Fruit fly (Drosophila melanogaster): ENCODE measurements around the gene Nprl2.
A peak's percentile ranks its signal among the peaks of the same experiment; 100 is the strongest.

Gene Nprl2

DNA sequence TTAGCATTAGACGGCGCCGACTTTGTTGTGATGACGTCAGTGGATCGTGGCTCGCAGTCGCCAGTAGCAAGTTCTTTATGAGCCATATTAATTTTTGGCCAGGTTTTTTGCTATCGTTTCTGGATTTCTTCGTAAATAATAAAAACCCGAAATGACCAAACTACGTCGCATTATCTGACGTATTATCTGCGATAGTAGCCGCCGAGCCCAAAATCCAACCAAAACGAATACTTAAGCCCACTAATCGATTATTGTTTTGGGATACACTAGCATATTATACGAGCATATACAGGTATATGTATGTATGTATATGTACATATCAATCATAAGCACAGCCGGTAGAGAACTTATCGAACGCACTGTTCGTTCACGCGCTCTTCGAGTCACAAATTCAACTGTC, 42.6 kb upstream of the Nprl2 start:
- TF ChIP-seq CG4617 (GFP tag; optimal IDR thresholded peaks at IDR 0.05; ENCODE audit: borderline replicate concordance) (no peak), chinmo (GFP tag; IDR thresholded peaks at IDR 0.05; ENCODE audit: partially characterized antibody) (0 out of 4 replicates have a peak, but pooled peaks have one; percentile 54), exex (tag; optimal IDR thresholded peaks at IDR 0.05) (peak; percentile 50), insv (GFP tag; optimal IDR thresholded peaks at IDR 0.05) (no peak), Med (GFP tag) (peak; percentile 40), CG13894 (tag; optimal IDR thresholded peaks at IDR 0.05) (peak; percentile 77), CG11398 (GFP tag; optimal IDR thresholded peaks at IDR 0.05) (no peak), CG8388 (GFP tag; optimal IDR thresholded peaks at IDR 0.05) (peak; percentile 45)

DNA sequence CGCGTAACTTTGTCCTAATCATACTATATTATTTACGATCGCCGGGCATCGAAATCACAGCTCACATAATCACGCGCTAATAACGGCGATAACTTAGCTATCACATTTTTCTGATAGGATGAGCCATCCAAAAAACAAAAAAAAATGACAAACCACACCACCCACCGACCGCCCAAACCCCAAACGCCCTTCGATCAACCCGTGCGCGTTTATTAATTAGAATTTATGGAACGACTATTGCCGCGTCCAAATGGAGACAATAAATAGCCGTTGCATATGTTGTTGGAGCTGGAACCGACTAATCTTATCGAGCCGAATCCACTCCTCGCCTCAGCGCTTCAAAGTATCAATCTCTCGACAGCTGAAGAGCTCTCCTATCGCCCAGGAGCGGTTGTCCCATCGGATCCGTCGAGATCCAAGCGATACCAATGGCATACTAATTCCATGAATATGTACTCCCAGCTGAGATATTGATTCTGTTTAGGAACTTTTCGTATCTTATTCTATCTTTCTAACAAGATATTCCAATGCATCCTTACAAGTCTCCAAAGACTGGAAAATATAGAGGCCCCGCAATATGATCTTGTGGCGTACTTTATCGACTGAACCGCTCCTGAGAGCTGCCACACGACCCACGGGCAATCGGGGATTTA, 40.0 kb upstream of the Nprl2 start:
- TF ChIP-seq vnd (GFP tag; IDR thresholded peaks at IDR 0.05; ENCODE audit: partially characterized antibody) (0 out of 3 replicates have a peak, but pooled peaks have one; percentile 14), fu2 (GFP tag; optimal IDR thresholded peaks at IDR 0.05) (no peak), Hmx (GFP tag; optimal IDR thresholded peaks at IDR 0.05) (no peak), jumu (GFP tag; optimal IDR thresholded peaks at IDR 0.05) (no peak), CG15479 (GFP tag; optimal IDR thresholded peaks at IDR 0.05) (no peak), CG34376 (GFP tag; optimal IDR thresholded peaks at IDR 0.05) (peak; percentile 29), cwo (GFP tag; optimal IDR thresholded peaks at IDR 0.05) (peak; percentile 37), grn (GFP tag; optimal IDR thresholded peaks at IDR 0.05) (peak; percentile 56), maf-S (GFP tag; optimal IDR thresholded peaks at IDR 0.05) (no peak), H2.0 (GFP tag; IDR thresholded peaks at IDR 0.05) (no peak), schlank (tag; optimal IDR thresholded peaks at IDR 0.05) (no peak), exex (tag; optimal IDR thresholded peaks at IDR 0.05) (peak; percentile 92), GATAe (GFP tag; conservative IDR thresholded peaks at IDR 0.05) (peak; percentile 20; the same call in 1 of the 2 replicates), row (GFP tag; IDR thresholded peaks at IDR 0.05) (peak; percentile 64)

DNA sequence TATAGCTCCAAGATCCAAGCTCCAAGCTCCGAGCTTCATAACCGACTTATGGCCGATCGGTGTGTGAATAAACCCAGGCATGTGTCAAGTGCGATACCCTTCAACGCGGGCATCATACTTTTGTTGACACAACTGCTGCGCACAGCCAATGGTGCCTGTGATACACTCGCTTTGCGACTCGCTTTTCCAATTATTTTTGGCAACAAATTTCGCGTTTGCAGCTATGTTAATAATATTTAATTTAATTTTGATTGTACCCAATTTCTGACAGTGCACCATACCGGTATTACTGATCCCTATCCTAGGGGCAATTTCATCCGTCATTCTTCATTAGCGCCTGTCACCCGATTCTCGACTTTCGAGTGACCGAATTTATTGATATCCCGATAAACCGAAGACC, 39.3 kb upstream of the Nprl2 start:
- TF ChIP-seq gce (GFP tag; IDR thresholded peaks at IDR 0.05) (no peak), chinmo (GFP tag; IDR thresholded peaks at IDR 0.05; ENCODE audit: partially characterized antibody) (0 out of 4 replicates have a peak, but pooled peaks have one; percentile 16), Lhr (GFP tag; optimal IDR thresholded peaks at IDR 0.05) (no peak), Ssrp (tag; optimal IDR thresholded peaks at IDR 0.05) (no peak), zfh2 (GFP tag; optimal IDR thresholded peaks at IDR 0.05) (no peak), sisA (GFP tag; IDR thresholded peaks at IDR 0.05) (no peak), CG6683 (GFP tag; optimal IDR thresholded peaks at IDR 0.05) (no peak), slbo (GFP tag; IDR thresholded peaks at IDR 0.05) (peak; percentile 38), Xrp1 (GFP tag; IDR thresholded peaks at IDR 0.05) (no peak), Mad (GFP tag; optimal IDR thresholded peaks at IDR 0.05) (no peak), pita (GFP tag; optimal IDR thresholded peaks at IDR 0.05) (no peak), Aef1 (GFP tag; IDR thresholded peaks at IDR 0.05) (no peak), sens (GFP tag) (no peak), pum (GFP tag; optimal IDR thresholded peaks at IDR 0.05) (no peak), kni (GFP tag; optimal IDR thresholded peaks at IDR 0.05) (no peak), knrl (GFP tag; IDR thresholded peaks at IDR 0.05; ENCODE audit: partially characterized antibody) (no peak), Med (GFP tag) (peak; percentile 52), peb (GFP tag; IDR thresholded peaks at IDR 0.05) (no peak), CG10274 (GFP tag; optimal IDR thresholded peaks at IDR 0.05) (no peak), CG7786 (GFP tag; optimal IDR thresholded peaks at IDR 0.05) (no peak), CG11723 (GFP tag; optimal IDR thresholded peaks at IDR 0.05) (no peak)
